Worm (Caenorhabditis elegans) whole organism, young adult: ENCODE results near the gene R01H2.8.

ENCODE experiments used
- Y53F4B.3 ChIP-seq: fragments of 200-800 bp; sonication (Bioruptor generic); IDR thresholded peaks from 2 replicates; pipeline ENCODE4 v1.3.6; 2022; ENCODE audit warnings: missing genetic modification reagents, missing genetic modification characterization, missing compliant biosample characterization
- Y53G8AR.9 ChIP-seq: fragments of 200-800 bp; sonication (Bioruptor generic); conservative IDR thresholded peaks from 2 replicates; pipeline ENCODE4 v1.3.6; 2022; ENCODE audit warnings: missing genetic modification reagents, missing genetic modification characterization, missing compliant biosample characterization
- bed-1 ChIP-seq: fragments of 200-800 bp; sonication (Bioruptor generic); IDR thresholded peaks from 2 replicates; pipeline ENCODE4 v1.3.6; 2022; ENCODE audit warnings: missing genetic modification reagents, missing genetic modification characterization, missing compliant biosample characterization
- dox-1 ChIP-seq: fragments of 200-800 bp; sonication (Bioruptor generic); IDR thresholded peaks from 2 replicates; pipeline ENCODE4 v1.3.6; 2022; ENCODE audit warnings: missing genetic modification reagents, missing genetic modification characterization, missing compliant biosample characterization
- egrh-3 ChIP-seq: fragments of 200-800 bp; sonication (Bioruptor generic); IDR thresholded peaks from 2 replicates; pipeline ENCODE4 v1.3.6; 2022; ENCODE audit warnings: missing genetic modification reagents, missing genetic modification characterization, missing compliant biosample characterization
- lin-35 ChIP-seq, 3 experiments: fragments of 150-350 bp in 2 of 3; sonication (generic microtip) in 1 of 3; optimal IDR thresholded peaks; 2 replicates each; lab custom pipeline; 2014 to 2018; ENCODE audit warnings: missing biosample characterization in 3 of 3, missing genetic modification characterization in 3 of 3, missing genetic modification reagents in 3 of 3
- pha-4 ChIP-seq: fragments of 150-350 bp; sonication (generic microtip); optimal IDR thresholded peaks from 2 replicates; lab custom pipeline; 2014; ENCODE audit warnings: missing biosample characterization, missing genetic modification reagents, missing genetic modification characterization
- snpc-1.3 ChIP-seq: sonication (generic microtip); optimal IDR thresholded peaks from 2 replicates; lab custom pipeline; 2017; ENCODE audit warnings: missing genetic modification characterization, mild to moderate bottlenecking, missing compliant biosample characterization, antibody characterized with exemption, moderate library complexity, missing genotype, missing genetic modification reagents; ENCODE audit not compliant: insufficient read depth
- tbx-9 ChIP-seq: sonication (generic microtip); optimal IDR thresholded peaks from 2 replicates; lab custom pipeline; 2016; ENCODE audit warnings: borderline replicate concordance, missing genetic modification characterization, inconsistent platforms, missing compliant biosample characterization
- unc-62 ChIP-seq: fragments of 150-350 bp; optimal IDR thresholded peaks from 2 replicates; lab custom pipeline; 2014; ENCODE audit warnings: missing biosample characterization, missing genetic modification reagents, missing genetic modification characterization
- xnd-1 ChIP-seq: sonication (generic microtip); optimal IDR thresholded peaks from 2 replicates; lab custom pipeline; 2016; ENCODE audit warnings: missing genotype, missing genetic modification reagents, missing genetic modification characterization, missing compliant biosample characterization
- zfh-2 ChIP-seq: fragments of 200-800 bp; sonication (Bioruptor generic); conservative IDR thresholded peaks from 2 replicates; pipeline ENCODE4 v1.3.6; 2022; ENCODE audit warnings: missing genetic modification reagents, missing genetic modification characterization, missing compliant biosample characterization

DNA sequence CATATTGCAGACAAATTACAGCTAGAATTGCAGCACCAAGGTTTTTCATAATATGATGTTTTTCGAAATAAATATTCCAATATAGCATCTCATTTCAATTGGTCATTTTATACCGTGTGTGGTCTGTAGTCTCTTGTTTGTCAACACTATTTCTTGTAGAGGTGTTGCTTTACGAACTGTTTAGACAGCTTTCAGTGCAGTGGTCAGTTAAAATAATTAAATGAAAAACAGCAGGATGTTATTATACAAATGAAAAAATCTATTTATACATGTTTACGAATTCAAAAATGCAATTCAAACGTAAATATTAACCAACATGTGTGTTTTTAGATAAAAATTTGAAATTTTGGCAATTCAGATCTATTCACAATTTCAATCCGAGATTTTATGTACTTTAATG, 42.9 kb downstream of the R01H2.8 start, which contains the start of gene B0280.7:
- TF ChIP-seq unc-62 (no peak), snpc-1.3 (tag; lab: Kevin White, UChicago) (no peak), Y53G8AR.9 (GFP tag; lab: Robert Waterston, UW) (no peak), tbx-9 (tag; lab: Kevin White, UChicago) (no peak), dox-1 (GFP tag; lab: Robert Waterston, UW) (no peak), zfh-2 (GFP tag; lab: Robert Waterston, UW) (no peak), pha-4 (tag; lab: Kevin White, UChicago) (no peak), bed-1 (GFP tag; lab: Robert Waterston, UW) (no peak), xnd-1 (tag; lab: Kevin White, UChicago) (no peak), Y53F4B.3 (GFP tag; lab: Robert Waterston, UW) (no peak), lin-35 (GFP tag; optimal IDR thresholded peaks at IDR 0.05; lab: Kevin White, UChicago) (no peak), egrh-3 (GFP tag; lab: Robert Waterston, UW) (no peak)
